Worm (Caenorhabditis elegans): ENCODE data around the gene cdc-73.

DNA sequence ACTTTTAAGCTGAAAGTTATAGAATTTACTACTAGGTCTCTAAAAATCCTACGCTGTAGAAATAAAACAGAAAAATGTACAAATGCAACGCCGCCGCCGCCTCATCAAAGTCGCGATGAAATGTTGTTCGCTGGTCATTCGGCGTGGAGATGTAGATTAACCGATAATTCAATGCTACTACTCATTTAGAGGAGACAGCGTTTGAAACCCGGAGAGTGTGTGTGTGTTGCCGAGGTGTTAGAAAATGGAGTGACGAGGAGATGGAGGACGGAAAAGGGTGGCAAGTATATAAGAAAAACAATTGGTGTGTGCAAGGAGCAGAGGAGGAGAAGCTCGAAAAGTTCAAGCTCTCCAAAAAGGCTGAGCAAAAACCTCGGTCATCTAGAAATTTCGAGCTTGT is 9.9 kb downstream of the cdc-73 start:
- TF ChIP-seq unc-62 (GFP tag; optimal IDR thresholded peaks at IDR 0.05) (no peak), unc-39 (tag; optimal IDR thresholded peaks at IDR 0.05) (no peak), nhr-77 (tag; optimal IDR thresholded peaks at IDR 0.05) (no peak), sma-3 (GFP tag; optimal IDR thresholded peaks at IDR 0.05) (no peak), peb-1 (tag; optimal IDR thresholded peaks at IDR 0.05) (no peak), lin-11 (tag; optimal IDR thresholded peaks at IDR 0.05) (no peak), unc-55 (GFP tag; optimal IDR thresholded peaks at IDR 0.05) (no peak), lin-39 (tag; optimal IDR thresholded peaks at IDR 0.05) (no peak), lsy-2 (tag; optimal IDR thresholded peaks at IDR 0.05) (no peak)

All from whole organism, L2 larva.